Worm (Caenorhabditis elegans) whole organism, late embryonic: Measurements from ENCODE around the gene ttb-1.

ENCODE experiments used
- C08G9.2 ChIP-seq: sonication (generic microtip); optimal IDR thresholded peaks from 2 replicates; lab custom pipeline; 2016; ENCODE audit warnings: mild to moderate bottlenecking, missing genetic modification characterization, moderate library complexity, missing compliant biosample characterization
- F13H6.1 ChIP-seq: sonication (generic microtip); optimal IDR thresholded peaks from 2 replicates; lab custom pipeline; 2016; ENCODE audit warnings: missing genetic modification characterization, missing compliant biosample characterization
- T23F11.4 ChIP-seq: fragments of 200-800 bp; sonication (Bioruptor generic); optimal IDR thresholded peaks from 2 replicates; lab custom pipeline; 2018; ENCODE audit warnings: mild to moderate bottlenecking, missing genetic modification characterization, missing compliant biosample characterization
- Y22D7AL.16 ChIP-seq: sonication (generic microtip); optimal IDR thresholded peaks from 2 replicates; lab custom pipeline; 2016; ENCODE audit warnings: missing genetic modification characterization, missing compliant biosample characterization
- ahr-1 ChIP-seq: sonication (generic microtip); optimal IDR thresholded peaks from 2 replicates; lab custom pipeline; 2016; ENCODE audit warnings: missing genetic modification characterization, missing compliant biosample characterization
- ceh-14 ChIP-seq: sonication (generic microtip); optimal IDR thresholded peaks from 2 replicates; lab custom pipeline; 2016; ENCODE audit warnings: missing genotype, missing genetic modification characterization, missing compliant biosample characterization
- ceh-19 ChIP-seq: fragments of 200-800 bp; sonication (Bioruptor generic); optimal IDR thresholded peaks from 2 replicates; lab custom pipeline; 2018; ENCODE audit warnings: mild to moderate bottlenecking, missing genetic modification characterization, missing compliant biosample characterization
- ceh-22 ChIP-seq: sonication (generic microtip); optimal IDR thresholded peaks from 2 replicates; lab custom pipeline; 2017; ENCODE audit warnings: missing biosample characterization, missing genetic modification characterization
- ceh-24 ChIP-seq: sonication (generic microtip); optimal IDR thresholded peaks from 2 replicates; lab custom pipeline; 2016; ENCODE audit warnings: mild to moderate bottlenecking, missing genetic modification characterization, missing compliant biosample characterization
- ceh-30 ChIP-seq: fragments of 150-350 bp; optimal IDR thresholded peaks from 2 replicates; lab custom pipeline; 2014; ENCODE audit warnings: missing biosample characterization, missing genetic modification characterization
- ceh-31 ChIP-seq: sonication (generic microtip); optimal IDR thresholded peaks from 2 replicates; lab custom pipeline; 2016; ENCODE audit warnings: missing genetic modification characterization, missing compliant biosample characterization
- ceh-34 ChIP-seq: sonication (generic microtip); optimal IDR thresholded peaks from 2 replicates; lab custom pipeline; 2016; ENCODE audit warnings: mild to moderate bottlenecking, missing genetic modification characterization, missing compliant biosample characterization
- ceh-45 ChIP-seq: fragments of 200-800 bp; sonication (Bioruptor generic); IDR thresholded peaks from 2 replicates; pipeline ENCODE4 v1.3.6; 2022; ENCODE audit warnings: missing genetic modification reagents, missing genetic modification characterization, missing compliant biosample characterization
- ceh-9 ChIP-seq: sonication (generic microtip); optimal IDR thresholded peaks from 2 replicates; lab custom pipeline; 2016; ENCODE audit warnings: mild to moderate bottlenecking, missing genetic modification characterization, inconsistent platforms, missing compliant biosample characterization
- che-1 ChIP-seq: sonication (generic microtip); optimal IDR thresholded peaks from 2 replicates; lab custom pipeline; 2016; ENCODE audit warnings: mild to moderate bottlenecking, missing genetic modification characterization, missing compliant biosample characterization
- fax-1 ChIP-seq: sonication (generic microtip); optimal IDR thresholded peaks from 2 replicates; lab custom pipeline; 2016; ENCODE audit warnings: missing genotype, missing genetic modification characterization, missing compliant biosample characterization
- gmeb-2 ChIP-seq: sonication (generic microtip); optimal IDR thresholded peaks from 2 replicates; lab custom pipeline; 2016; ENCODE audit warnings: missing genetic modification characterization, inconsistent platforms, missing compliant biosample characterization
- hlh-8 ChIP-seq: sonication (generic microtip); optimal IDR thresholded peaks from 2 replicates; lab custom pipeline; 2016; ENCODE audit warnings: missing genotype, missing genetic modification characterization, missing compliant biosample characterization
- lin-11 ChIP-seq: fragments of 200-800 bp; sonication (Bioruptor generic); optimal IDR thresholded peaks from 2 replicates; lab custom pipeline; 2018; ENCODE audit warnings: mild to moderate bottlenecking, missing genetic modification characterization, missing compliant biosample characterization
- mec-3 ChIP-seq: sonication (generic microtip); optimal IDR thresholded peaks from 2 replicates; lab custom pipeline; 2016; ENCODE audit warnings: borderline replicate concordance, missing genetic modification characterization, missing compliant biosample characterization
- nfya-1 ChIP-seq: sonication (generic microtip); optimal IDR thresholded peaks from 2 replicates; lab custom pipeline; 2017; ENCODE audit warnings: missing genetic modification characterization, mild to moderate bottlenecking, missing compliant biosample characterization, antibody characterized with exemption, moderate library complexity
- npax-4 ChIP-seq: sonication (generic microtip); optimal IDR thresholded peaks from 2 replicates; lab custom pipeline; 2016; ENCODE audit warnings: missing genetic modification characterization, missing compliant biosample characterization
- odd-2 ChIP-seq: sonication (generic microtip); optimal IDR thresholded peaks from 2 replicates; lab custom pipeline; 2017; ENCODE audit warnings: antibody characterized with exemption, mild to moderate bottlenecking, missing genetic modification characterization, missing compliant biosample characterization
- pax-1 ChIP-seq: fragments of 150-350 bp; optimal IDR thresholded peaks from 2 replicates; lab custom pipeline; 2014; ENCODE audit warnings: missing biosample characterization, missing genetic modification characterization
- pha-4 ChIP-seq: fragments of 150-350 bp; optimal IDR thresholded peaks from 2 replicates; lab custom pipeline; 2018; ENCODE audit warnings: missing biosample characterization, missing genetic modification reagents, missing genetic modification characterization
- pqm-1 ChIP-seq: sonication (generic microtip); optimal IDR thresholded peaks from 2 replicates; lab custom pipeline; 2016; ENCODE audit warnings: missing genetic modification characterization, missing compliant biosample characterization
- ref-2 ChIP-seq: sonication (generic microtip); optimal IDR thresholded peaks from 2 replicates; lab custom pipeline; 2016; ENCODE audit warnings: missing genetic modification characterization, missing compliant biosample characterization
- rnt-1 ChIP-seq: sonication (generic microtip); optimal IDR thresholded peaks from 2 replicates; lab custom pipeline; 2016; ENCODE audit warnings: missing genetic modification characterization, missing compliant biosample characterization
- sdc-2 ChIP-seq: sonication (generic microtip); optimal IDR thresholded peaks from 2 replicates; lab custom pipeline; 2016; ENCODE audit warnings: missing genotype, missing genetic modification characterization, missing compliant biosample characterization
- sox-4 ChIP-seq: sonication (generic microtip); optimal IDR thresholded peaks from 2 replicates; lab custom pipeline; 2017; ENCODE audit warnings: mild to moderate bottlenecking, missing genetic modification characterization, inconsistent platforms, missing compliant biosample characterization
- syd-9 ChIP-seq: sonication (generic microtip); optimal IDR thresholded peaks from 2 replicates; lab custom pipeline; 2016; ENCODE audit warnings: mild to moderate bottlenecking, missing genetic modification characterization, moderate library complexity, missing compliant biosample characterization
- tbx-7 ChIP-seq: sonication (generic microtip); optimal IDR thresholded peaks from 2 replicates; lab custom pipeline; 2016; ENCODE audit warnings: missing genotype, missing genetic modification characterization, missing compliant biosample characterization
- unc-3 ChIP-seq, 2 experiments: fragments of 200-800 bp in 1 of 2; sonication (Bioruptor generic) in 1 of 2; sonication (generic microtip) in 1 of 2; conservative IDR thresholded peaks in 1 of 2; optimal IDR thresholded peaks in 1 of 2; 2 replicates each; pipeline versions ENCODE4 v1.3.6 to Lab custom; 2016 to 2022; ENCODE audit warnings: missing compliant biosample characterization in 2 of 2, missing genetic modification characterization in 2 of 2, missing genetic modification reagents in 1 of 2
- unc-42 ChIP-seq: sonication (generic microtip); optimal IDR thresholded peaks from 2 replicates; lab custom pipeline; 2016; ENCODE audit warnings: missing genotype, missing genetic modification characterization, missing compliant biosample characterization
- unc-55 ChIP-seq: sonication (generic microtip); optimal IDR thresholded peaks from 2 replicates; lab custom pipeline; 2017; ENCODE audit warnings: missing biosample characterization, missing genetic modification reagents, missing genetic modification characterization

Gene ttb-1

ce11 chrV:156044-156869 lies at the start of gene ttb-1 (continued):
- TF ChIP-seq fax-1 (tag; lab: Kevin White, UChicago) (no peak), tbx-7 (peak; percentile 67), ceh-14 (tag; lab: Kevin White, UChicago) (no peak), ceh-30 (tag; lab: Kevin White, UChicago) (no peak), npax-4 (no peak), unc-3 (GFP tag; conservative IDR thresholded peaks at IDR 0.05; lab: Robert Waterston, UW) (no peak), unc-3 (tag; optimal IDR thresholded peaks at IDR 0.05; lab: Kevin White, UChicago) (no peak), pha-4 (tag; lab: Kevin White, UChicago) (no peak), T23F11.4 (GFP tag; lab: Kevin White, UChicago) (no peak), ceh-19 (GFP tag; lab: Kevin White, UChicago) (no peak), syd-9 (tag; lab: Kevin White, UChicago) (no peak), odd-2 (tag; lab: Kevin White, UChicago) (no peak), pqm-1 (tag; lab: Kevin White, UChicago) (no peak), pax-1 (tag; lab: Kevin White, UChicago) (no peak), mec-3 (peak; percentile 1), gmeb-2 (tag; lab: Kevin White, UChicago) (no peak), unc-42 (tag; lab: Kevin White, UChicago) (peak; percentile 39), sox-4 (tag; lab: Kevin White, UChicago) (no peak)

ce11 chrV:116243-116642 lies 40.4 kb upstream of the ttb-1 start:
- TF ChIP-seq sdc-2 (tag; lab: Kevin White, UChicago) (peak; percentile 31), F13H6.1 (peak; percentile 12), mec-3 (peak; percentile 10), Y22D7AL.16 (tag; lab: Kevin White, UChicago) (no peak)

- TF ChIP-seq ceh-34 (tag; lab: Kevin White, UChicago) (no peak), ceh-22 (no peak), T23F11.4 (GFP tag; lab: Kevin White, UChicago) (no peak), unc-3 (GFP tag; conservative IDR thresholded peaks at IDR 0.05; lab: Robert Waterston, UW) (no peak), unc-3 (tag; optimal IDR thresholded peaks at IDR 0.05; lab: Kevin White, UChicago) (no peak), C08G9.2 (tag; lab: Kevin White, UChicago) (no peak), unc-55 (GFP tag; lab: Kevin White, UChicago) (no peak), hlh-8 (tag; lab: Kevin White, UChicago) (no peak), mec-3 (no peak), che-1 (tag; lab: Kevin White, UChicago) (no peak), ceh-45 (no peak), ahr-1 (tag; lab: Kevin White, UChicago) (no peak), lin-11 (tag; lab: Kevin White, UChicago) (no peak), rnt-1 (tag; lab: Kevin White, UChicago) (no peak), nfya-1 (tag; lab: Kevin White, UChicago) (no peak)
- TF ChIP-seq, all 69 proteins: peak for 0
These were observed 39.3 kb upstream of the ttb-1 start for ce11 chrV:117312-117711.

- TF ChIP-seq fax-1 (tag; lab: Kevin White, UChicago) (no peak), ref-2 (tag; lab: Kevin White, UChicago) (no peak), ceh-31 (tag; lab: Kevin White, UChicago) (no peak), ceh-9 (tag; lab: Kevin White, UChicago) (no peak), C08G9.2 (tag; lab: Kevin White, UChicago) (no peak), ceh-24 (tag; lab: Kevin White, UChicago) (no peak)
These were observed 34.4 kb upstream of the ttb-1 start for ce11 chrV:122249-122648.
